Worm (Caenorhabditis elegans) whole organism, midembryonic: Measurements from ENCODE around the gene slc-25A10.

Source experiments
- flt-1 ChIP-seq: fragments of 200-800 bp; sonication (Bioruptor generic); IDR thresholded peaks from 2 replicates; pipeline ENCODE4 v1.3.6; 2022; ENCODE audit warnings: missing genetic modification characterization, missing compliant biosample characterization
- med-1 ChIP-seq: sonication (generic microtip); optimal IDR thresholded peaks from 2 replicates; lab custom pipeline; 2017; ENCODE audit warnings: missing genetic modification characterization, mild to moderate bottlenecking, missing compliant biosample characterization, antibody characterized with exemption, missing genetic modification reagents; ENCODE audit not compliant: insufficient read depth

ce11 chrX:6743853-6744346, 18.4 kb upstream of the slc-25A10 start:
- no peak for TF ChIP-seq flt-1 (GFP tag; lab: Robert Waterston, UW)
- TF ChIP-seq med-1 (GFP tag; lab: Kevin White, UChicago), result no peak
